Worm (Caenorhabditis elegans): ENCODE data around the gene C07A9.10.
"Not testable (repeated sequence)": the region's sequence is repeated elsewhere in the genome, so short reads cannot be mapped to it uniquely, and the experiment has no call there.

Gene C07A9.10

ce11 chrIII:9699576-9699975, 13.7 kb upstream of the C07A9.10 start, which contains the start of gene tlk-1:
tlk-1 (plus strand) TSS chrIII:9699876.
- TF ChIP-seq med-1 (GFP tag; optimal IDR thresholded peaks at IDR 0.05; ENCODE audit: insufficient read depth) (no peak), tab-1 (GFP tag; IDR thresholded peaks at IDR 0.05) (no peak), cog-1 (tag; optimal IDR thresholded peaks at IDR 0.05) (no peak), ref-1 (GFP tag; conservative IDR thresholded peaks at IDR 0.05) (no peak), T22C8.4 (GFP tag; IDR thresholded peaks at IDR 0.05) (no peak), klf-2 (GFP tag; conservative IDR thresholded peaks at IDR 0.05) (no peak)

ce11 chrIII:9698635-9699396, 13.0 kb upstream of the C07A9.10 start:
- no peak for TF ChIP-seq ztf-29 (GFP tag; IDR thresholded peaks at IDR 0.05)
- no peak for TF ChIP-seq ref-1 (GFP tag; conservative IDR thresholded peaks at IDR 0.05)
- TF ChIP-seq klf-2 (GFP tag; conservative IDR thresholded peaks at IDR 0.05) = no peak
- TF ChIP-seq ztf-23 (GFP tag; IDR thresholded peaks at IDR 0.05) = no peak

- TF ChIP-seq ref-1 (GFP tag; conservative IDR thresholded peaks at IDR 0.05) (no peak), T22C8.4 (GFP tag; IDR thresholded peaks at IDR 0.05) (no peak), tab-1 (GFP tag; IDR thresholded peaks at IDR 0.05) (no peak), flt-1 (GFP tag; IDR thresholded peaks at IDR 0.05) (no peak), ztf-29 (GFP tag; IDR thresholded peaks at IDR 0.05) (no peak), med-1 (GFP tag; optimal IDR thresholded peaks at IDR 0.05; ENCODE audit: insufficient read depth) (no peak), klf-2 (GFP tag; conservative IDR thresholded peaks at IDR 0.05) (no peak), ztf-23 (GFP tag; IDR thresholded peaks at IDR 0.05) (no peak), cog-1 (tag; optimal IDR thresholded peaks at IDR 0.05) (no peak)
Measured at ce11 chrIII:9697886-9698285, 12.0 kb upstream of the C07A9.10 start.

- TF ChIP-seq flt-1 (GFP tag; IDR thresholded peaks at IDR 0.05) (peak; percentile 55; the same call in 1 of the 2 replicates), ref-1 (GFP tag; conservative IDR thresholded peaks at IDR 0.05) (no peak)
Measured at ce11 chrIII:9697323-9697722, 11.5 kb upstream of the C07A9.10 start.

- TF ChIP-seq klf-2 (GFP tag; conservative IDR thresholded peaks at IDR 0.05) (no peak), ref-1 (GFP tag; conservative IDR thresholded peaks at IDR 0.05) (no peak), flt-1 (GFP tag; IDR thresholded peaks at IDR 0.05) (no peak), ztf-23 (GFP tag; IDR thresholded peaks at IDR 0.05) (no peak), ztf-29 (GFP tag; IDR thresholded peaks at IDR 0.05) (no peak)
Measured at ce11 chrIII:9696417-9696816, 10.6 kb upstream of the C07A9.10 start, which contains the start of gene bud-31. bud-31 (minus strand) TSS chrIII:9696517.

- TF ChIP-seq ztf-29 (GFP tag; IDR thresholded peaks at IDR 0.05) (no peak), ztf-23 (GFP tag; IDR thresholded peaks at IDR 0.05) (no peak), ref-1 (GFP tag; conservative IDR thresholded peaks at IDR 0.05) (no peak), cog-1 (tag; optimal IDR thresholded peaks at IDR 0.05) (no peak), med-1 (GFP tag; optimal IDR thresholded peaks at IDR 0.05; ENCODE audit: insufficient read depth) (no peak), flt-1 (GFP tag; IDR thresholded peaks at IDR 0.05) (no peak), tab-1 (GFP tag; IDR thresholded peaks at IDR 0.05) (no peak), klf-2 (GFP tag; conservative IDR thresholded peaks at IDR 0.05) (no peak), T22C8.4 (GFP tag; IDR thresholded peaks at IDR 0.05) (no peak)
Measured at ce11 chrIII:9695379-9695778, 9.5 kb upstream of the C07A9.10 start.

- no peak for TF ChIP-seq tab-1 (GFP tag; IDR thresholded peaks at IDR 0.05)
- TF ChIP-seq cog-1 (tag; optimal IDR thresholded peaks at IDR 0.05) = no peak
- TF ChIP-seq ztf-29 (GFP tag; IDR thresholded peaks at IDR 0.05) = no peak
- no peak for TF ChIP-seq ref-1 (GFP tag; conservative IDR thresholded peaks at IDR 0.05)
- no peak for TF ChIP-seq med-1 (GFP tag; optimal IDR thresholded peaks at IDR 0.05; ENCODE audit: insufficient read depth)
Measured at ce11 chrIII:9694474-9694873, 8.6 kb upstream of the C07A9.10 start, which contains the start of gene set-3. set-3 (minus strand) TSS chrIII:9694574.

- no peak for TF ChIP-seq cog-1 (tag; optimal IDR thresholded peaks at IDR 0.05)
- no peak for TF ChIP-seq ref-1 (GFP tag; conservative IDR thresholded peaks at IDR 0.05)
- no peak for TF ChIP-seq T22C8.4 (GFP tag; IDR thresholded peaks at IDR 0.05)
- TF ChIP-seq med-1 (GFP tag; optimal IDR thresholded peaks at IDR 0.05; ENCODE audit: insufficient read depth) = no peak
- TF ChIP-seq tab-1 (GFP tag; IDR thresholded peaks at IDR 0.05) = no peak
- TF ChIP-seq ztf-23 (GFP tag; IDR thresholded peaks at IDR 0.05) = no peak
Measured at ce11 chrIII:9690044-9690443, 4.2 kb upstream of the C07A9.10 start, which contains the start of gene best-5. best-5 (minus strand) TSS chrIII:9690253.

- TF ChIP-seq tab-1 (GFP tag; IDR thresholded peaks at IDR 0.05) (no peak), T22C8.4 (GFP tag; IDR thresholded peaks at IDR 0.05) (no peak), ztf-29 (GFP tag; IDR thresholded peaks at IDR 0.05) (no peak), cog-1 (tag; optimal IDR thresholded peaks at IDR 0.05) (no peak), ztf-23 (GFP tag; IDR thresholded peaks at IDR 0.05) (no peak), klf-2 (GFP tag; conservative IDR thresholded peaks at IDR 0.05) (no peak), ref-1 (GFP tag; conservative IDR thresholded peaks at IDR 0.05) (no peak), med-1 (GFP tag; optimal IDR thresholded peaks at IDR 0.05; ENCODE audit: insufficient read depth) (no peak), flt-1 (GFP tag; IDR thresholded peaks at IDR 0.05) (no peak)
Measured at ce11 chrIII:9689377-9689776, 3.5 kb upstream of the C07A9.10 start.

- TF ChIP-seq T22C8.4 (GFP tag; IDR thresholded peaks at IDR 0.05); ref-1 (GFP tag; conservative IDR thresholded peaks at IDR 0.05); klf-2 (GFP tag; conservative IDR thresholded peaks at IDR 0.05): not testable (repeated sequence)
Measured at ce11 chrIII:9682729-9683128, 3.1 kb downstream of the C07A9.10 start, which contains the start of gene C07A9.5. C07A9.5 (minus strand) TSS chrIII:9682829.
